Worm (Caenorhabditis elegans): ENCODE data around the gene ife-5.

- TF ChIP-seq ztf-11 (tag; optimal IDR thresholded peaks at IDR 0.05), result no peak
- no peak for TF ChIP-seq unc-62 (GFP tag; optimal IDR thresholded peaks at IDR 0.05)
- no peak for TF ChIP-seq skn-1 (tag; optimal IDR thresholded peaks at IDR 0.05)
- no peak for TF ChIP-seq lin-39 (tag; optimal IDR thresholded peaks at IDR 0.05)
- no peak for TF ChIP-seq ama-1 (optimal IDR thresholded peaks at IDR 0.05)
- TF ChIP-seq mml-1 (tag; optimal IDR thresholded peaks at IDR 0.05), result no peak
- no peak for TF ChIP-seq elt-1 (tag; optimal IDR thresholded peaks at IDR 0.05)
- no peak for TF ChIP-seq elt-3 (tag; optimal IDR thresholded peaks at IDR 0.05)
These were observed 37.9 kb upstream of the ife-5 start, which contains the start of gene Y57A10A.24 for ce11 chrII:12242551-12242950.
